Comparison of ENCODE assay signal across 2 fruit fly cellular contexts in the genomic region with DNA sequence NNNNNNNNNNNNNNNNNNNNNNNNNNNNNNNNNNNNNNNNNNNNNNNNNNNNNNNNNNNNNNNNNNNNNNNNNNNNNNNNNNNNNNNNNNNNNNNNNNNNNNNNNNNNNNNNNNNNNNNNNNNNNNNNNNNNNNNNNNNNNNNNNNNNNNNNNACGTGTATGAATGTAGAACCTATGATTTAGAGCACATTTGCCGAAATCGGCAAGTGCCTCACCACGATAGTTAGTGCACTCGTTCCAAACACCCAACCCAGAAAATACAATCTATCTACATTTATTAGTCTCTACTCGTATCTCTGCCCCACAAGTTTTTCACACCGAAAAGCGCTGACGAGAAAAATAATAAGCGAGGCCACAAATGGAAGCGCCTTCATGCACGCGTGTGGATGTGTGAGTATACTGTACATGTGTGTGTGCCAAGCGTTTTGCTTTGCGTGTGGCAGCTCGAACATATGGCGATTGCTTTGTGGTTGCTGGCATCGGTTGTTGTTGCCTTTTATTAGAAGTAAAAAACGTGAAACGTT.
TF ChIP-seq lines count a peak whose summit lies in the region.

No protein-coding gene starts in this region.

TF ChIP-seq in whole organism, embryonic, 481 proteins besides CTCF, POLR2A, EP300 and RAD21 (continued from another document and continues in another):
- TF ChIP-seq Blimp-1 (GFP tag; optimal IDR thresholded peaks at IDR 0.05; lab: Kevin White, UChicago) (no peak), dysf (GFP tag; IDR thresholded peaks at IDR 0.05; lab: Robert Waterston, UW) (peak; percentile 24; the same call in 1 of the 3 replicates), CG13775 (GFP tag; optimal IDR thresholded peaks at IDR 0.05; lab: Kevin White, UChicago) (no peak), gt (GFP tag; IDR thresholded peaks at IDR 0.05; lab: Robert Waterston, UW) (no peak), Hr3 (GFP tag; optimal IDR thresholded peaks at IDR 0.05; lab: Kevin White, UChicago) (no peak), Meics (GFP tag; optimal IDR thresholded peaks at IDR 0.05; lab: Kevin White, UChicago) (no peak), CG42726 (GFP tag; IDR thresholded peaks at IDR 0.05; lab: Robert Waterston, UW; ENCODE audit: partially characterized antibody) (no peak), CG13624 (GFP tag; optimal IDR thresholded peaks at IDR 0.05; lab: Kevin White, UChicago) (no peak), Bdp1 (GFP tag; optimal IDR thresholded peaks at IDR 0.05; lab: Kevin White, UChicago) (no peak), CG18476 (GFP tag; optimal IDR thresholded peaks at IDR 0.05; lab: Kevin White, UChicago) (no peak), Spps (tag; optimal IDR thresholded peaks at IDR 0.05; lab: Kevin White, UChicago) (no peak), Antp (GFP tag; optimal IDR thresholded peaks at IDR 0.05; lab: Kevin White, UChicago) (no peak), CG11560 (tag; IDR thresholded peaks at IDR 0.05; lab: Robert Waterston, UW) (no peak), CG1233 (GFP tag; optimal IDR thresholded peaks at IDR 0.05; lab: Kevin White, UChicago) (peak; percentile 16), CG14710 (tag; optimal IDR thresholded peaks at IDR 0.05; lab: Kevin White, UChicago) (no peak), CG9437 (GFP tag; optimal IDR thresholded peaks at IDR 0.05; lab: Kevin White, UChicago) (no peak), row (GFP tag; IDR thresholded peaks at IDR 0.05; lab: Robert Waterston, UW) (peak; percentile 65), Deaf1 (tag; optimal IDR thresholded peaks at IDR 0.05; lab: Kevin White, UChicago) (no peak), Nf-YC (tag; optimal IDR thresholded peaks at IDR 0.05; lab: Kevin White, UChicago) (no peak), cwo (GFP tag; optimal IDR thresholded peaks at IDR 0.05; lab: Kevin White, UChicago) (no peak), CG15073 (GFP tag; optimal IDR thresholded peaks at IDR 0.05; lab: Kevin White, UChicago) (no peak), org-1 (GFP tag; optimal IDR thresholded peaks at IDR 0.05; lab: Kevin White, UChicago) (no peak), crp (GFP tag; optimal IDR thresholded peaks at IDR 0.05; lab: Kevin White, UChicago) (peak in 1 of 2 experiments; percentile 8), CG16863 (GFP tag; optimal IDR thresholded peaks at IDR 0.05; lab: Kevin White, UChicago) (no peak), Ravus (GFP tag; IDR thresholded peaks at IDR 0.05; lab: Robert Waterston, UW) (no peak), CG8924 (tag; optimal IDR thresholded peaks at IDR 0.05; lab: Kevin White, UChicago) (no peak), CG14014 (GFP tag; IDR thresholded peaks at IDR 0.05; lab: Robert Waterston, UW) (no peak), Tbp (GFP tag; optimal IDR thresholded peaks at IDR 0.05; lab: Kevin White, UChicago) (no peak), CG6175 (GFP tag; IDR thresholded peaks at IDR 0.05; lab: Robert Waterston, UW) (peak; percentile 91), klu (GFP tag; IDR thresholded peaks at IDR 0.05; lab: Robert Waterston, UW) (no peak), CG10366 (GFP tag; IDR thresholded peaks at IDR 0.05; lab: Robert Waterston, UW) (no peak), repo (GFP tag; optimal IDR thresholded peaks at IDR 0.05; lab: Kevin White, UChicago) (no peak), btn (GFP tag; optimal IDR thresholded peaks at IDR 0.05; lab: Kevin White, UChicago) (no peak), eve (GFP tag; optimal IDR thresholded peaks at IDR 0.05; lab: Kevin White, UChicago) (no peak), CG30020 (tag; optimal IDR thresholded peaks at IDR 0.05; lab: Kevin White, UChicago) (no peak), zen (tag; optimal IDR thresholded peaks at IDR 0.05; lab: Kevin White, UChicago) (no peak), fu2 (GFP tag; optimal IDR thresholded peaks at IDR 0.05; lab: Kevin White, UChicago) (no peak), CG34376 (GFP tag; optimal IDR thresholded peaks at IDR 0.05; lab: Kevin White, UChicago) (no peak), Usf (GFP tag; optimal IDR thresholded peaks at IDR 0.05; lab: Kevin White, UChicago) (no peak), chif (GFP tag; optimal IDR thresholded peaks at IDR 0.05; lab: Kevin White, UChicago) (no peak), CG8089 (GFP tag; optimal IDR thresholded peaks at IDR 0.05; lab: Kevin White, UChicago) (no peak), CG2199 (GFP tag; IDR thresholded peaks at IDR 0.05; lab: Robert Waterston, UW) (peak; percentile 94), CG10979 (tag; optimal IDR thresholded peaks at IDR 0.05; lab: Kevin White, UChicago) (no peak), CG8944 (GFP tag; optimal IDR thresholded peaks at IDR 0.05; lab: Kevin White, UChicago) (no peak), kni (GFP tag; optimal IDR thresholded peaks at IDR 0.05; lab: Kevin White, UChicago) (no peak), dm (GFP tag; optimal IDR thresholded peaks at IDR 0.05; lab: Kevin White, UChicago) (no peak), peb (GFP tag; IDR thresholded peaks at IDR 0.05; lab: Robert Waterston, UW) (0 out of 2 replicates have a peak, but pooled peaks have one; percentile 5), bab2 (GFP tag; optimal IDR thresholded peaks at IDR 0.05; lab: Kevin White, UChicago) (no peak), fd102C (GFP tag; optimal IDR thresholded peaks at IDR 0.05; lab: Kevin White, UChicago) (no peak), CG12659 (GFP tag; optimal IDR thresholded peaks at IDR 0.05; lab: Kevin White, UChicago) (no peak), otp (GFP tag; IDR thresholded peaks at IDR 0.05; lab: Robert Waterston, UW) (no peak), CG4360 (GFP tag; IDR thresholded peaks at IDR 0.05; lab: Robert Waterston, UW) (peak; percentile 89), CG5953 (GFP tag; IDR thresholded peaks at IDR 0.05; lab: Robert Waterston, UW) (no peak), cas (GFP tag; IDR thresholded peaks at IDR 0.05; lab: Robert Waterston, UW) (no peak), tx (GFP tag; optimal IDR thresholded peaks at IDR 0.05; lab: Kevin White, UChicago) (no peak), Lhr (GFP tag; optimal IDR thresholded peaks at IDR 0.05; lab: Kevin White, UChicago) (no peak), HLH3B (GFP tag; IDR thresholded peaks at IDR 0.05; lab: Robert Waterston, UW) (no peak), CG1792 (GFP tag; optimal IDR thresholded peaks at IDR 0.05; lab: Kevin White, UChicago) (no peak), her (GFP tag; optimal IDR thresholded peaks at IDR 0.05; lab: Kevin White, UChicago) (no peak), CG18619 (GFP tag; optimal IDR thresholded peaks at IDR 0.05; lab: Kevin White, UChicago) (no peak), CG12236 (GFP tag; optimal IDR thresholded peaks at IDR 0.05; lab: Kevin White, UChicago) (no peak), CG17612 (GFP tag; IDR thresholded peaks at IDR 0.05; lab: Robert Waterston, UW) (no peak), croc (GFP tag; conservative IDR thresholded peaks at IDR 0.05; lab: Robert Waterston, UW) (no peak), CG17802 (tag; optimal IDR thresholded peaks at IDR 0.05; lab: Kevin White, UChicago) (no peak), B-H2 (GFP tag; optimal IDR thresholded peaks at IDR 0.05; lab: Kevin White, UChicago) (peak; percentile 25), slou (GFP tag; optimal IDR thresholded peaks at IDR 0.05; lab: Kevin White, UChicago) (no peak), Adf1 (GFP tag; IDR thresholded peaks at IDR 0.05; lab: Robert Waterston, UW) (no peak)

TF ChIP-seq in whole organism, prepupa, 60 proteins besides CTCF, POLR2A, EP300 and RAD21 (continued from another document):
- TF ChIP-seq Sox15 (GFP tag; optimal IDR thresholded peaks at IDR 0.05; lab: Kevin White, UChicago), result no peak
- TF ChIP-seq Eip93F (GFP tag; optimal IDR thresholded peaks at IDR 0.05; lab: Kevin White, UChicago), result no peak
- peak; percentile 30; the same call in 1 of the 3 replicates for TF ChIP-seq CG8119 (GFP tag; IDR thresholded peaks at IDR 0.05; lab: Robert Waterston, UW)
- TF ChIP-seq CG34406 (GFP tag; optimal IDR thresholded peaks at IDR 0.05; lab: Kevin White, UChicago), result no peak
- no peak for TF ChIP-seq dsx (GFP tag; optimal IDR thresholded peaks at IDR 0.05; lab: Kevin White, UChicago; ENCODE audit: poor library complexity, severe bottlenecking)
- no peak for TF ChIP-seq CG8632 (GFP tag; optimal IDR thresholded peaks at IDR 0.05; lab: Kevin White, UChicago)
- no peak for TF ChIP-seq CG4318 (GFP tag; optimal IDR thresholded peaks at IDR 0.05; lab: Kevin White, UChicago)
TF ChIP-seq in whole organism, prepupa: peak in this region for 5.
